Fruit fly (Drosophila melanogaster) whole organism, pupa: ENCODE measurements around the gene Rbf.

Experiments
- CG10348 ChIP-seq: fragments of 200-800 bp; sonication (Bioruptor generic); IDR thresholded peaks from 2 replicates; pipeline ENCODE4 v1.3.6; 2022; ENCODE audit warnings: missing biosample characterization, missing genetic modification characterization
- CG12605 ChIP-seq: fragments of 200-800 bp; sonication (Bioruptor generic); IDR thresholded peaks from 2 replicates; pipeline ENCODE4 v1.3.6; 2022; ENCODE audit warnings: missing biosample characterization, missing genetic modification characterization
- CG13204 ChIP-seq: fragments of 200-800 bp; sonication (Bioruptor generic); optimal IDR thresholded peaks from 2 replicates; lab custom pipeline; 2018; ENCODE audit warnings: missing biosample characterization, mild to moderate bottlenecking, missing genetic modification characterization, moderate library complexity
- CG14655 ChIP-seq: fragments of 200-800 bp; sonication (Bioruptor generic); optimal IDR thresholded peaks from 3 replicates; lab custom pipeline; 2017; ENCODE audit warnings: mild to moderate bottlenecking, missing biosample characterization, missing genetic modification reagents, missing genetic modification characterization
- CG15710 ChIP-seq: fragments of 200-800 bp; sonication (Bioruptor generic); optimal IDR thresholded peaks from 2 replicates; lab custom pipeline; 2018; ENCODE audit warnings: missing biosample characterization, mild to moderate bottlenecking, missing genetic modification characterization, moderate library complexity
- CG4496 ChIP-seq: fragments of 200-800 bp; sonication (Bioruptor generic); IDR thresholded peaks from 3 replicates; pipeline ENCODE4 v1.3.6; 2022; ENCODE audit warnings: missing biosample characterization, missing genetic modification characterization
- CG8159 ChIP-seq: fragments of 200-800 bp; sonication (Bioruptor generic); optimal IDR thresholded peaks from 3 replicates; lab custom pipeline; 2018; ENCODE audit warnings: missing biosample characterization, mild to moderate bottlenecking, missing genetic modification characterization, moderate library complexity
- CG8301 ChIP-seq: fragments of 200-800 bp; sonication (Bioruptor generic); optimal IDR thresholded peaks from 2 replicates; lab custom pipeline; 2018; ENCODE audit warnings: missing biosample characterization, mild to moderate bottlenecking, missing genetic modification characterization
- EcR ChIP-seq: fragments of 200-800 bp; sonication (Bioruptor generic); optimal IDR thresholded peaks from 3 replicates; lab custom pipeline; 2019; ENCODE audit warnings: missing biosample characterization, missing genetic modification characterization, mild to moderate bottlenecking, moderate library complexity, missing genetic modification reagents
- Ets98B ChIP-seq: fragments of 200-800 bp; sonication (Bioruptor generic); IDR thresholded peaks from 2 replicates; pipeline ENCODE4 v1.3.6; 2022; ENCODE audit warnings: missing biosample characterization, missing genetic modification characterization
- Pif1A ChIP-seq: fragments of 200-800 bp; sonication (Bioruptor generic); optimal IDR thresholded peaks from 3 replicates; lab custom pipeline; 2016; ENCODE audit warnings: missing biosample characterization, missing genetic modification characterization
- fd96Ca ChIP-seq: fragments of 200-800 bp; sonication (Bioruptor generic); IDR thresholded peaks from 3 replicates; pipeline ENCODE4 v1.3.6; 2022; ENCODE audit warnings: missing biosample characterization, missing genetic modification characterization
- gl ChIP-seq: fragments of 200-800 bp; sonication (Bioruptor generic); optimal IDR thresholded peaks from 2 replicates; lab custom pipeline; 2018; ENCODE audit warnings: missing biosample characterization, mild to moderate bottlenecking, missing genetic modification characterization

dm6 chrX:756856-757255 lies 44.4 kb downstream of the Rbf start:
- TF ChIP-seq CG14655 (GFP tag; lab: Kevin White, UChicago) (no peak), Pif1A (no peak), CG15710 (no peak), EcR (GFP tag; lab: Kevin White, UChicago) (no peak), Ets98B (GFP tag; lab: Robert Waterston, UW) (no peak), CG10348 (GFP tag; lab: Robert Waterston, UW) (no peak), gl (tag; lab: Kevin White, UChicago) (no peak), CG13204 (GFP tag; lab: Kevin White, UChicago) (no peak), CG4496 (no peak), fd96Ca (GFP tag; lab: Robert Waterston, UW) (no peak), CG8301 (tag; lab: Kevin White, UChicago) (no peak), CG8159 (tag; lab: Kevin White, UChicago) (no peak), CG12605 (GFP tag; lab: Robert Waterston, UW) (no peak)
